Fruit fly (Drosophila melanogaster): Measurements from ENCODE around the gene hdly.

hdly gene

DNA sequence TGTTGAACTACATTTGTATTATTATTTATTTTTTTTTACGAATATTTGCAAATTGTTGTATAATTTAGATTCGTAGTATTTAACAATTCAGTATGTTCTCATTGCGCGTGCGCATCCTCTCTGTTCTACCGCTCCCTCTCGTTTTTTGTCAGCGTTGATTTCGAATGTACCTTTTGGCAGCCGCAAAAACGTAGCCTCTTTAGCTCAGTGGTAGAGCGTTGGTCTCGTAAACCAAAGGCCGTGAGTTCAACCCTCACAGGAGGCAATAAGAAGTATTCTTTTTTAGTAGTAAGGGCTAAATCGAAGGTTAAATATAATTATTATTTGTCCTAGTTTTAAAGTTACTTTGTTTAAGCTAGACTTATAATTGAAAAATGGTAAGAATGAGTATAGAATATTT is 23.6 kb upstream of the hdly start:
- TF ChIP-seq CG32121 (GFP tag; IDR thresholded peaks at IDR 0.05) (no peak), Snoo (tag; optimal IDR thresholded peaks at IDR 0.05) (no peak), Pif1A (GFP tag; optimal IDR thresholded peaks at IDR 0.05) (no peak), CG4496 (GFP tag; IDR thresholded peaks at IDR 0.05) (no peak), EcR (GFP tag; optimal IDR thresholded peaks at IDR 0.05) (no peak), CG14655 (GFP tag; optimal IDR thresholded peaks at IDR 0.05) (no peak), CG17806 (tag; optimal IDR thresholded peaks at IDR 0.05) (no peak), D1 (tag; optimal IDR thresholded peaks at IDR 0.05) (no peak), fd96Ca (GFP tag; IDR thresholded peaks at IDR 0.05) (no peak), Pif1B (GFP tag; optimal IDR thresholded peaks at IDR 0.05) (no peak), Ets98B (GFP tag; IDR thresholded peaks at IDR 0.05) (no peak), CG15710 (tag; optimal IDR thresholded peaks at IDR 0.05) (no peak), CG34367 (tag; optimal IDR thresholded peaks at IDR 0.05) (no peak)

DNA sequence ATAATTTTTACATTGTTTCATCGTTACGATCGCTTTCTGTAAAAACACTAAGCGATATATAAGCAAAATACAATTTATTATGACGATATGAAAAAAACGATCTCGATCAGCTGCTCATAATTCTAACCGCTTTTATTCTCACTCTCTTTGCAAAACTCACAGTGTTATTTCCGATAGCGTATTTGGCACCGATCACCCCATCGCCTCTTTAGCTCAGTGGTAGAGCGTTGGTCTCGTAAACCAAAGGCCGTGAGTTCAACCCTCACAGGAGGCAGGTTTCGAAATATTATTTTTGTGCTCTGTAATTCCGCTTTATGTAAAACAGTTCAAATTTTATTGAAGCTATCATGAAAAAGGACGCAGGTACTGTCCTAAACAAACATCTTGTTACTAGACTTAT is 23.2 kb upstream of the hdly start:
- TF ChIP-seq CG34367 (tag; optimal IDR thresholded peaks at IDR 0.05) = no peak
- TF ChIP-seq CG14655 (GFP tag; optimal IDR thresholded peaks at IDR 0.05) = no peak
- TF ChIP-seq fd96Ca (GFP tag; IDR thresholded peaks at IDR 0.05) = no peak
- no peak for TF ChIP-seq Ets98B (GFP tag; IDR thresholded peaks at IDR 0.05)
- TF ChIP-seq CG8159 (tag; optimal IDR thresholded peaks at IDR 0.05) = no peak
- no peak for TF ChIP-seq CG32121 (GFP tag; IDR thresholded peaks at IDR 0.05)

DNA sequence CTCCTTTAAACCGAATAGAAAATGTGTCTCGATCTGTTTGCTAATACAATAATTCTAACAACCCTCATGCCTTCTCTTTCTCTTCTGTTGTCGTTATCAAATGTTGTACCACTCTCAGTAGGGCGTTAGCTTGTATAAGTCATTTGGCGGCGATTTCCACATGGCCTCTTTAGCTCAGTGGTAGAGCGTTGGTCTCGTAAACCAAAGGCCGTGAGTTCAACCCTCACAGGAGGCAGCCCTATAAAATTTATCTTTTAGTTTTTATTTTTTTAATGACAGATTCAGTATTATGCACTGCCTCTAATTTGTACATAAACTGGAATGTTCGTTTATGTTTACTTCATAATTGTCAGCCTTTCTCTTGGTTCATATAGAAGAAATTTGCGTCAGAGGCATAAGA is 22.6 kb upstream of the hdly start:
- no peak for TF ChIP-seq CG17806 (tag; optimal IDR thresholded peaks at IDR 0.05)
- no peak for TF ChIP-seq rn (GFP tag; IDR thresholded peaks at IDR 0.05)

DNA sequence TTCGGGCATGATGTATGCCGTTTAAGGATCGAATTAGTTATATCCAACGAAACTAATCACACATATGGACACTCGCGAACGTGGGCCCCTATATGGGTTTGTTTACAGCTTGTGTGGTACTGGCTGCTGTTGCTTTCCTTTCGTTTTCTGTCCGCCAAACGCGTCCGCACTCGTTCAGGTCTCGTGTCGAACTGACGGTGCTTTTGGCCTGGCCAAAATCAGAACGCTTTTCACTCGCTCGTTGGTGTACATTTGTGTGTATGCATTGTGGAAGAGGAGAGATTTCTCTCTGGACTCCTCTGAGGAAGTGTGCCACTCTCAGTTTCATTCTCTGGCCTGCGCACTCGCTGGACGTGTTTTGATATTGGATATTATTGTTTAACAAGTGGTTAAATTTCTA is 17.0 kb upstream of the hdly start, which contains the start of gene Ktl:
TSS of gene Ktl (minus strand) at position 193 of the 400 bp plus-strand sequence.
- TF ChIP-seq CG32121 (GFP tag; IDR thresholded peaks at IDR 0.05) (no peak), CG9948 (tag; optimal IDR thresholded peaks at IDR 0.05) (no peak), CG12605 (GFP tag; IDR thresholded peaks at IDR 0.05) (0 out of 2 replicates have a peak, but pooled peaks have one; percentile 10), CG10348 (GFP tag; IDR thresholded peaks at IDR 0.05) (no peak), gl (tag; optimal IDR thresholded peaks at IDR 0.05) (no peak)

DNA sequence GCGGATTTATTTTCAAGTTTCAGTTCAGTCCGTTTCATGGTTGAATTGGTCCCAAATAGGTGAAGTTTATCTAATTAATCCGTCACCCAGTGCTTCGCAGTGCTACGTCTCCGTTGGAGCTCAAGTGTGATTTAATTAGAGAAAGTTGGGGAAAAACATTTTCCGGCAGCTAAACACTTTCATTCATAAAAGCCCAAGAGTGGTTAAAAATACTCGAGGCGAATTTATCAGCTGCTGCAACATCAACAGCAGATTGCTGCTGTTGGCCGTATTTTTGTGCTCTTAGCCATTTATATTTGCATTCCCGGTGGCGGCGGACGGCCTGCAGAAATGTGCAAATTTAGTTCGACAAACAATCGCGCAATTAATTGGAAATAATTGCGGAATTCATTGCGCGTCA is 12.4 kb upstream of the hdly start, which contains the start of gene Grik:
TSS of gene Grik (plus strand) at position 301 of the 400 bp plus-strand sequence.
- no peak for TF ChIP-seq CG9948 (tag; optimal IDR thresholded peaks at IDR 0.05)
- TF ChIP-seq CG12605 (GFP tag; IDR thresholded peaks at IDR 0.05) = no peak
- TF ChIP-seq Pif1B (GFP tag; optimal IDR thresholded peaks at IDR 0.05) = no peak
- no peak for TF ChIP-seq CG15710 (tag; optimal IDR thresholded peaks at IDR 0.05)
- no peak for TF ChIP-seq fd96Ca (GFP tag; IDR thresholded peaks at IDR 0.05)
- no peak for TF ChIP-seq Pif1A (GFP tag; optimal IDR thresholded peaks at IDR 0.05)
- TF ChIP-seq CG10348 (GFP tag; IDR thresholded peaks at IDR 0.05) = no peak
- no peak for TF ChIP-seq Snoo (tag; optimal IDR thresholded peaks at IDR 0.05)
- no peak for TF ChIP-seq CG34367 (tag; optimal IDR thresholded peaks at IDR 0.05)
- no peak for TF ChIP-seq CG32121 (GFP tag; IDR thresholded peaks at IDR 0.05)
- TF ChIP-seq Ets98B (GFP tag; IDR thresholded peaks at IDR 0.05) = no peak
- no peak for TF ChIP-seq rn (GFP tag; IDR thresholded peaks at IDR 0.05)
- no peak for TF ChIP-seq CG8159 (tag; optimal IDR thresholded peaks at IDR 0.05)

DNA sequence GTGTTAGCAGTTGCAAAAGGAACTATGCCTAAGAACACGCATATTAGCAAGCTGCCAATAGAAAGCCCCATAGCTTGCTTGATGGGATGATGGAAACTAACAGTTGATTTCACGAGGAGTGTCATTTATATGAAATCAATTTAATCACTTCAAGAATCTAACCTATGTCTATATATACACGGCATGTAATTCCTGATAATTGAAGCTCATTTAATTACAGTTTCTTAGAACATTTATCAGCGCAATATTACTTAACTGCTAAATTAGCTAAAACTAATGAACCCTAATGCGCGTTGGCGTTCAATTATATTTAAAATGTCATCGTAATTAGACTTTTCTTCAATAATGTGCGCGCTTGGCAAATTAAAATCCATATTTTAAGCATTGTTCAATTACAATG is 8.7 kb upstream of the hdly start, which contains the start of gene TotX:
TSS of gene TotX (minus strand) at position 101 of the 400 bp plus-strand sequence.
- TF ChIP-seq CG15710 (tag; optimal IDR thresholded peaks at IDR 0.05) (no peak), CG13204 (GFP tag; optimal IDR thresholded peaks at IDR 0.05) (no peak), Pif1B (GFP tag; optimal IDR thresholded peaks at IDR 0.05) (no peak), fd96Ca (GFP tag; IDR thresholded peaks at IDR 0.05) (no peak), CG14655 (GFP tag; optimal IDR thresholded peaks at IDR 0.05) (no peak), Snoo (tag; optimal IDR thresholded peaks at IDR 0.05) (no peak), CG8301 (tag; optimal IDR thresholded peaks at IDR 0.05) (no peak)

DNA sequence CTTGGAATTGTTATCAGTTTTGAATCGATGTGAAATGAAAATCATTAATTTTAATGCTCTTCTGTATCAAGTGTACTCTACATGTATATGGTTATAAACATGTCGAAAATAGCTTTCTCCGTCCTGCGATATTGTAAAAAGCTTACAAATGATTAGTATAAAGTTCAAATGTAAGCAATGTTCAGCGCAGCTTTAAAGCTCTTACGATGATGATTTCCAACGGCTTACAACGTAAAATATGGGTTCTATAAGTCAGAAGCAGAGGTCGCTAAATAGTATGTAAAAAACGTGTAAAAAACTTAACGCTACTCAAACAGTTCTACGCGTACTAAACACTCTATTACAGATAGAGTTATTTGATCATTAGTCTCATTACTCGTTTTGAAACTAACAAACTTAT is 5.5 kb upstream of the hdly start:
- TF ChIP-seq CG14655 (GFP tag; optimal IDR thresholded peaks at IDR 0.05) = no peak
- TF ChIP-seq CG32121 (GFP tag; IDR thresholded peaks at IDR 0.05) = no peak
- TF ChIP-seq Snoo (tag; optimal IDR thresholded peaks at IDR 0.05) = no peak
- no peak for TF ChIP-seq CG15710 (tag; optimal IDR thresholded peaks at IDR 0.05)

DNA sequence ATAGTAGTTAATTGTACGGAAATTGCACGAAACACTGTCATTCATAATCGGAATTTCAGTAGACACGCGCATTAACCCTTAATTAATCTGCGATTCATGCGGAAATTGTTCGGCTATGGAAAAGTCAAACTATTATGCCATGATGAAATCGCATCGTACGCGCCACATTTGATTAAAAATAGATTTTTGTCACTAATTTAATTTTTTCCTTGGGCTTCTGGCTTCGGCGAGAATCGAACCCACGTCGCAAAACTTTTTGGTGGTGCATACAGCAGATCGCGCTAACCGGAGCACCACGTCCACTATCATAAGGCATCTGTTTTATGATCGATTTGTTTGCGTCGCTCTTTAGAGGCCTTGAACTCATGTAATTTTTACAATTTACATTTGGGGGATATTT is 1.4 kb upstream of the hdly start:
- no peak for TF ChIP-seq CG8301 (tag; optimal IDR thresholded peaks at IDR 0.05)
- TF ChIP-seq CG10348 (GFP tag; IDR thresholded peaks at IDR 0.05) = no peak
- TF ChIP-seq fd96Ca (GFP tag; IDR thresholded peaks at IDR 0.05) = no peak
- no peak for TF ChIP-seq Pif1B (GFP tag; optimal IDR thresholded peaks at IDR 0.05)
- TF ChIP-seq CG32121 (GFP tag; IDR thresholded peaks at IDR 0.05) = 0 out of 2 replicates have a peak, but pooled peaks have one; percentile 19
- TF ChIP-seq CG8159 (tag; optimal IDR thresholded peaks at IDR 0.05) = no peak
- TF ChIP-seq CG15710 (tag; optimal IDR thresholded peaks at IDR 0.05) = no peak
- no peak for TF ChIP-seq D1 (tag; optimal IDR thresholded peaks at IDR 0.05)
- peak; percentile 31; the same call in 1 of the 2 replicates for TF ChIP-seq CG12605 (GFP tag; IDR thresholded peaks at IDR 0.05)
- TF ChIP-seq EcR (GFP tag; optimal IDR thresholded peaks at IDR 0.05) = peak; percentile 29
- TF ChIP-seq CG34367 (tag; optimal IDR thresholded peaks at IDR 0.05) = no peak
- TF ChIP-seq CG9948 (tag; optimal IDR thresholded peaks at IDR 0.05) = no peak
- no peak for TF ChIP-seq Ets98B (GFP tag; IDR thresholded peaks at IDR 0.05)

All from whole organism, pupa.